Fruit fly (Drosophila melanogaster) whole organism, wandering third instar larva: ENCODE results near the gene ph-d.

Source experiments
- Abd-B ChIP-seq: fragments of >200 bp; optimal IDR thresholded peaks from 2 replicates; lab custom pipeline; 2017; ENCODE audit warnings: missing biosample characterization, missing genetic modification characterization
- Hr83 ChIP-seq: fragments of 200-300 bp; sonication (Bioruptor generic); optimal IDR thresholded peaks from 2 replicates; lab custom pipeline; 2016; ENCODE audit warnings: missing biosample characterization, mild to moderate bottlenecking, missing genetic modification characterization, moderate library complexity; ENCODE audit not compliant: poor library complexity, severe bottlenecking
- N ChIP-seq: fragments of >200 bp; optimal IDR thresholded peaks from 2 replicates; lab custom pipeline; 2018; ENCODE audit warnings: missing biosample characterization, missing external identifiers, missing genetic modification characterization
- Vsx2 ChIP-seq: fragments of 200-300, 225-300 bp; sonication (Bioruptor generic); optimal IDR thresholded peaks from 2 replicates; lab custom pipeline; 2018; ENCODE audit warnings: missing biosample characterization, missing genetic modification characterization; ENCODE audit not compliant: partially characterized antibody
- foxo ChIP-seq, 2 experiments: fragments of 200-800 bp; sonication (Bioruptor generic); optimal IDR thresholded peaks; 2 replicates in 1 of 2; 3 replicates in 1 of 2; lab custom pipeline; 2016 to 2017; ENCODE audit warnings: missing biosample characterization in 2 of 2, missing genetic modification characterization in 2 of 2
- h ChIP-seq: fragments of 200-800 bp; sonication (Bioruptor generic); optimal IDR thresholded peaks from 3 replicates; lab custom pipeline; 2016; ENCODE audit warnings: missing biosample characterization, mild to moderate bottlenecking, missing genetic modification characterization
- pan ChIP-seq: fragments of >200 bp; optimal IDR thresholded peaks from 2 replicates; lab custom pipeline; 2017
- psq ChIP-seq: fragments of 200-800 bp; sonication (Bioruptor generic); optimal IDR thresholded peaks from 3 replicates; lab custom pipeline; 2017; ENCODE audit warnings: missing biosample characterization, mild to moderate bottlenecking, missing genetic modification characterization, moderate library complexity
- usp ChIP-seq: fragments of >200 bp; optimal IDR thresholded peaks from 2 replicates; lab custom pipeline; 2017; ENCODE audit warnings: missing biosample characterization, missing genetic modification characterization
- woc ChIP-seq: sonication (Bioruptor generic); optimal IDR thresholded peaks from 2 replicates; lab custom pipeline; 2016; ENCODE audit warnings: missing biosample characterization, mild to moderate bottlenecking, missing genetic modification characterization

DNA sequence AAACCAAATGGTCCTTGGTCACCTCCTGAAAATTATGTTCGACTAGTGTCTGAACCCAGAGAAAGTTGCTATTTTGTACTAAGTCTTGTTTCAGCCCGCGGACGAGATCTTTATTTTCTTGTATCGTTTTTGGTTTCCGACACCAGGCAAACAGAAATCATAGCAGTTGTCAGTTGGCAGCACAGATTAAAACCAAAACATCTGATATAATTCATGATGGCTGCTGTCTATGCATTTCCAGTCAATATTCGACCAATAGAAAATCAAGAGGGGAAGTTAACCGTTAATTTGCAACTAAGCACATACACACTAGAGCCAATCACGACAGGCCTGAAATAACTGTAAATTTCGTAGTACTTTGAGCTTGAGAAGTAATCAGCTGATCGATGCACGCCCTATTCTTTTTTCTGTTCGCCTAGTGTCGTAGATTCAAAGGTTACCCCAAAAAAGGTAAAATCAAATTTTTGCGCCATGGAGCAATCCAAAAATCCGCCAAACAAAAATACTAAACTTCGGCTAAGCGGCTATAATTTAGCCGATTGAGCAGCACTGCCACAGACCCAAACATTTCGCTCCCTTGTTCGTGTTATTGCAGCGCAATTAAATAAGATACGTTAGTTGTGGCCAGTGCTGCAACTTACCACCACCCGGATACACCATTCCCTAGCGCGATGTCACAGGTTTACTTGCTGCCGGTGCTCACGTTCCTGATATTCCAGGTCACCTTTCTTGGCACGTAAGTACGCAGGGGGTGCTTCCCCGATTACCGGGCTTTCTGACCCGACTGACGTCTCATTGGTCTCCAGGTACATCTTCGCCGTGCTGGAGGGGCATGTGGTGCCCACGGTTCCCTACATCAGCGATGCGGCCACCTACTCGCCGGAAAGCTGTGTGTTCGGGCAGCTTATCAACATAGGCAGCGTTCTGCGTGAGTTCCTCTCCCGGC is 46.4 kb downstream of the ph-d start, which contains the start of gene CG4025:
- no peak for TF ChIP-seq usp
- no peak for TF ChIP-seq woc (GFP tag; lab: Kevin White, UChicago)
- no peak for TF ChIP-seq N (GFP tag; lab: Kevin White, UChicago)
- TF ChIP-seq Abd-B (GFP tag; lab: Kevin White, UChicago): no peak
- no peak for TF ChIP-seq Vsx2 (GFP tag; lab: Kevin White, UChicago)
- no peak for TF ChIP-seq Hr83 (GFP tag; lab: Kevin White, UChicago)
- TF ChIP-seq pan: no peak
- TF ChIP-seq h: no peak
- TF ChIP-seq psq (GFP tag; lab: Kevin White, UChicago): no peak
- TF ChIP-seq foxo (GFP tag; optimal IDR thresholded peaks at IDR 0.05; lab: Kevin White, UChicago): no peak
